Fruit fly (Drosophila melanogaster) whole organism, embryonic: ENCODE measurements around the gene Dbp21E2.

Experiments
- Atf6 ChIP-seq: fragments of 200-800 bp; sonication (Bioruptor generic); IDR thresholded peaks from 2 replicates; pipeline ENCODE4 v1.3.6; 2022; ENCODE audit warnings: missing biosample characterization, missing genetic modification characterization
- B-H1 ChIP-seq: fragments of 200-800 bp; sonication (Bioruptor generic); IDR thresholded peaks from 3 replicates; pipeline ENCODE4 v1.3.6; 2022; ENCODE audit warnings: missing biosample characterization, missing genetic modification characterization
- Bgb ChIP-seq: fragments of 200-800 bp; sonication (Bioruptor generic); IDR thresholded peaks from 2 replicates; pipeline ENCODE4 v1.3.6; 2022; ENCODE audit warnings: missing biosample characterization, missing genetic modification characterization; ENCODE audit not compliant: partially characterized antibody
- CG12942 ChIP-seq: fragments of 200-800 bp; sonication (Bioruptor generic); optimal IDR thresholded peaks from 3 replicates; lab custom pipeline; 2016; ENCODE audit warnings: missing biosample characterization, missing genetic modification characterization
- CG14710 ChIP-seq: fragments of 200-800 bp; sonication (Bioruptor generic); optimal IDR thresholded peaks from 3 replicates; lab custom pipeline; 2019; ENCODE audit warnings: missing biosample characterization, mild to moderate bottlenecking, missing genetic modification characterization, moderate library complexity
- CG15514 ChIP-seq: fragments of 200-800 bp; sonication (Bioruptor generic); optimal IDR thresholded peaks from 3 replicates; lab custom pipeline; 2017; ENCODE audit warnings: missing biosample characterization, missing genetic modification characterization, mild to moderate bottlenecking, moderate library complexity, missing genetic modification reagents
- CG16815 ChIP-seq: fragments of 200-800 bp; sonication (Bioruptor generic); optimal IDR thresholded peaks from 3 replicates; lab custom pipeline; 2017; ENCODE audit warnings: missing biosample characterization, mild to moderate bottlenecking, missing genetic modification characterization
- CG17361 ChIP-seq: fragments of 200-800 bp; sonication (Bioruptor generic); IDR thresholded peaks from 3 replicates; pipeline ENCODE4 v1.3.6; 2022; ENCODE audit warnings: missing biosample characterization, missing genetic modification characterization
- CG17802 ChIP-seq: fragments of 200-800 bp; sonication (Bioruptor generic); optimal IDR thresholded peaks from 2 replicates; lab custom pipeline; 2018; ENCODE audit warnings: missing biosample characterization, mild to moderate bottlenecking, missing genetic modification characterization, moderate library complexity
- CG18599 ChIP-seq: fragments of 200-800 bp; sonication (Bioruptor generic); optimal IDR thresholded peaks from 3 replicates; lab custom pipeline; 2017; ENCODE audit warnings: missing biosample characterization, missing genetic modification characterization, mild to moderate bottlenecking, moderate library complexity, missing genetic modification reagents
- CG31224 ChIP-seq: fragments of 200-800 bp; sonication (Bioruptor generic); IDR thresholded peaks from 2 replicates; pipeline ENCODE4 v1.3.6; 2022; ENCODE audit warnings: missing biosample characterization, missing genetic modification characterization
- CG31388 ChIP-seq: fragments of 200-800 bp; sonication (Bioruptor generic); optimal IDR thresholded peaks from 2 replicates; lab custom pipeline; 2016; ENCODE audit warnings: missing biosample characterization, missing genetic modification characterization
- CG32532 ChIP-seq: fragments of 200-800 bp; sonication (Bioruptor generic); IDR thresholded peaks from 2 replicates; pipeline ENCODE4 v1.3.6; 2022; ENCODE audit warnings: missing biosample characterization, missing genetic modification characterization
- CG34224 ChIP-seq: fragments of 200-800 bp; sonication (Bioruptor generic); IDR thresholded peaks from 3 replicates; pipeline ENCODE4 v1.3.6; 2022; ENCODE audit warnings: missing biosample characterization, missing genetic modification characterization; ENCODE audit not compliant: partially characterized antibody
- CG3847 ChIP-seq: fragments of 200-800 bp; sonication (Bioruptor generic); IDR thresholded peaks from 2 replicates; pipeline ENCODE4 v1.3.6; 2022; ENCODE audit warnings: missing biosample characterization, missing genetic modification characterization
- CG4328 ChIP-seq: fragments of 200-800 bp; sonication (Bioruptor generic); optimal IDR thresholded peaks from 3 replicates; lab custom pipeline; 2017; ENCODE audit warnings: missing biosample characterization, missing genetic modification reagents, missing genetic modification characterization
- CG4360 ChIP-seq: fragments of 200-800 bp; sonication (Bioruptor generic); IDR thresholded peaks from 2 replicates; pipeline ENCODE4 v1.3.6; 2022; ENCODE audit warnings: missing biosample characterization, missing genetic modification characterization
- CG43689 ChIP-seq: fragments of 200-800 bp; sonication (Bioruptor generic); IDR thresholded peaks from 2 replicates; pipeline ENCODE4 v1.3.6; 2022; ENCODE audit warnings: missing biosample characterization, missing genetic modification characterization
- CG7357 ChIP-seq: fragments of 200-800 bp; sonication (Bioruptor generic); IDR thresholded peaks from 3 replicates; pipeline ENCODE4 v1.3.6; 2022; ENCODE audit warnings: missing biosample characterization, missing genetic modification characterization
- CG7556 ChIP-seq: fragments of 200-800 bp; sonication (Bioruptor generic); optimal IDR thresholded peaks from 2 replicates; lab custom pipeline; 2017; ENCODE audit warnings: missing biosample characterization, mild to moderate bottlenecking, missing genetic modification characterization
- CG7987 ChIP-seq: fragments of 200-800 bp; sonication (Bioruptor generic); optimal IDR thresholded peaks from 2 replicates; lab custom pipeline; 2018; ENCODE audit warnings: missing biosample characterization, mild to moderate bottlenecking, missing genetic modification characterization, moderate library complexity
- CHES-1-like ChIP-seq: fragments of 200-800 bp; sonication (Bioruptor generic); optimal IDR thresholded peaks from 2 replicates; lab custom pipeline; 2016; ENCODE audit warnings: missing biosample characterization, missing genetic modification characterization
- Dbx ChIP-seq: fragments of 200-800 bp; sonication (Bioruptor generic); IDR thresholded peaks from 3 replicates; pipeline ENCODE4 v1.3.6; 2022; ENCODE audit warnings: missing biosample characterization, missing genetic modification characterization
- E2f1 ChIP-seq: fragments of 200-800 bp; sonication (Bioruptor generic); IDR thresholded peaks from 2 replicates; pipeline ENCODE4 v1.3.6; 2022; ENCODE audit warnings: missing biosample characterization, missing genetic modification characterization
- Ets65A ChIP-seq: fragments of 200-800 bp; sonication (Bioruptor generic); peaks from one replicate; lab custom pipeline; 2016; ENCODE audit warnings: missing biosample characterization, missing genetic modification characterization
- GATAe ChIP-seq: fragments of 200-800 bp; sonication (Bioruptor generic); conservative IDR thresholded peaks from 2 replicates; pipeline ENCODE4 v1.3.6; 2022; ENCODE audit warnings: missing biosample characterization, missing genetic modification characterization
- HmgD ChIP-seq: fragments of 200-800 bp; sonication (Bioruptor generic); optimal IDR thresholded peaks from 3 replicates; lab custom pipeline; 2016; ENCODE audit warnings: missing biosample characterization, missing genetic modification characterization
- Lhr ChIP-seq: fragments of 200-800 bp; sonication (Bioruptor generic); optimal IDR thresholded peaks from 3 replicates; lab custom pipeline; 2017; ENCODE audit warnings: mild to moderate bottlenecking, missing biosample characterization, missing genetic modification reagents, missing genetic modification characterization
- Lpt ChIP-seq: fragments of >200 bp; optimal IDR thresholded peaks from 2 replicates; lab custom pipeline; 2018; ENCODE audit warnings: missing biosample characterization, missing genetic modification characterization
- NC2α ChIP-seq: fragments of 200-800 bp; sonication (Bioruptor generic); optimal IDR thresholded peaks from 2 replicates; lab custom pipeline; 2016; ENCODE audit warnings: missing biosample characterization, missing genetic modification characterization
- Nf-YA ChIP-seq: fragments of 200-800 bp; sonication (Bioruptor generic); IDR thresholded peaks from 2 replicates; pipeline ENCODE4 v1.3.6; 2022; ENCODE audit warnings: missing biosample characterization, missing genetic modification characterization
- Nf-YB ChIP-seq: fragments of 200-800 bp; sonication (Bioruptor generic); optimal IDR thresholded peaks from 3 replicates; lab custom pipeline; 2019; ENCODE audit warnings: missing biosample characterization, mild to moderate bottlenecking, missing genetic modification characterization, moderate library complexity
- Ravus ChIP-seq: fragments of 200-800 bp; sonication (Bioruptor generic); IDR thresholded peaks from 2 replicates; pipeline ENCODE4 v1.3.6; 2022; ENCODE audit warnings: missing biosample characterization, missing genetic modification characterization
- Sry-β ChIP-seq: fragments of 200-800 bp; sonication (Bioruptor generic); optimal IDR thresholded peaks from 2 replicates; lab custom pipeline; 2018; ENCODE audit warnings: missing biosample characterization, mild to moderate bottlenecking, missing genetic modification characterization, moderate library complexity
- Usf ChIP-seq: fragments of 200-800 bp; sonication (Bioruptor generic); optimal IDR thresholded peaks from 2 replicates; lab custom pipeline; 2017; ENCODE audit warnings: missing genotype, missing biosample characterization, missing genetic modification characterization
- chm ChIP-seq: fragments of 200-800 bp; sonication (Bioruptor generic); IDR thresholded peaks from 2 replicates; pipeline ENCODE4 v1.3.6; 2022; ENCODE audit warnings: missing biosample characterization, missing genetic modification characterization
- da ChIP-seq: fragments of 200-800 bp; sonication (Bioruptor generic); optimal IDR thresholded peaks from 2 replicates; lab custom pipeline; 2016; ENCODE audit warnings: missing biosample characterization, missing genetic modification characterization
- eve ChIP-seq, 2 experiments: fragments of >200 bp; optimal IDR thresholded peaks; 2 replicates each; lab custom pipeline; 2017; ENCODE audit warnings: missing biosample characterization in 2 of 2, missing genetic modification characterization in 2 of 2
- gsb ChIP-seq: fragments of 200-800 bp; sonication (Bioruptor generic); IDR thresholded peaks from 2 replicates; pipeline ENCODE4 v1.3.6; 2022; ENCODE audit warnings: missing biosample characterization, missing genetic modification characterization
- jing ChIP-seq: fragments of 200-800 bp; sonication (Bioruptor generic); optimal IDR thresholded peaks from 2 replicates; lab custom pipeline; 2018; ENCODE audit warnings: missing biosample characterization, mild to moderate bottlenecking, missing genetic modification characterization
- nerfin-2 ChIP-seq: fragments of 200-800 bp; sonication (Bioruptor generic); IDR thresholded peaks from 2 replicates; pipeline ENCODE4 v1.3.6; 2022; ENCODE audit warnings: missing biosample characterization, missing genetic modification characterization; ENCODE audit not compliant: partially characterized antibody
- pan ChIP-seq, 4 experiments: fragments of >200 bp in 3 of 4; fragments of 200-800 bp in 1 of 4; sonication (Bioruptor generic) in 1 of 4; optimal IDR thresholded peaks in 3 of 4; IDR thresholded peaks in 1 of 4; 2 replicates each; pipeline versions ENCODE4 v1.3.6 to Lab custom; 2017 to 2022; ENCODE audit warnings: missing biosample characterization in 2 of 4, missing genetic modification characterization in 2 of 4, mixed read lengths in 1 of 4
- rib ChIP-seq: fragments of 200-800 bp; sonication (Bioruptor generic); IDR thresholded peaks from 2 replicates; pipeline ENCODE4 v1.3.6; 2022; ENCODE audit warnings: missing biosample characterization, missing genetic modification characterization
- ro ChIP-seq: fragments of 200-800 bp; sonication (Bioruptor generic); IDR thresholded peaks from 2 replicates; pipeline ENCODE4 v1.3.6; 2022; ENCODE audit warnings: missing biosample characterization, missing genetic modification characterization
- sens-2 ChIP-seq: fragments of 200-800 bp; sonication (Bioruptor generic); IDR thresholded peaks from 2 replicates; pipeline ENCODE4 v1.3.6; 2022; ENCODE audit warnings: missing biosample characterization, missing genetic modification characterization
- sqz ChIP-seq: fragments of 200-800 bp; sonication (Bioruptor generic); optimal IDR thresholded peaks from 3 replicates; lab custom pipeline; 2018; ENCODE audit warnings: missing biosample characterization, mild to moderate bottlenecking, missing genetic modification characterization
- trem ChIP-seq: fragments of 200-800 bp; optimal IDR thresholded peaks from 3 replicates; lab custom pipeline; 2019; ENCODE audit warnings: missing biosample characterization, mild to moderate bottlenecking, missing genetic modification characterization, moderate library complexity
- vnd ChIP-seq: fragments of 200-800 bp; sonication (Bioruptor generic); IDR thresholded peaks from 3 replicates; pipeline ENCODE4 v1.3.6; 2022; ENCODE audit warnings: missing biosample characterization, missing genetic modification characterization; ENCODE audit not compliant: partially characterized antibody
- wdn ChIP-seq: fragments of 200-800 bp; sonication (Bioruptor generic); IDR thresholded peaks from 2 replicates; pipeline ENCODE4 v1.3.6; 2022; ENCODE audit warnings: missing biosample characterization, missing genetic modification characterization
- zen ChIP-seq: fragments of 200-800 bp; sonication (Bioruptor generic); optimal IDR thresholded peaks from 3 replicates; lab custom pipeline; 2018; ENCODE audit warnings: missing biosample characterization, mild to moderate bottlenecking, missing genetic modification characterization, moderate library complexity

The Dbp21E2 gene

DNA sequence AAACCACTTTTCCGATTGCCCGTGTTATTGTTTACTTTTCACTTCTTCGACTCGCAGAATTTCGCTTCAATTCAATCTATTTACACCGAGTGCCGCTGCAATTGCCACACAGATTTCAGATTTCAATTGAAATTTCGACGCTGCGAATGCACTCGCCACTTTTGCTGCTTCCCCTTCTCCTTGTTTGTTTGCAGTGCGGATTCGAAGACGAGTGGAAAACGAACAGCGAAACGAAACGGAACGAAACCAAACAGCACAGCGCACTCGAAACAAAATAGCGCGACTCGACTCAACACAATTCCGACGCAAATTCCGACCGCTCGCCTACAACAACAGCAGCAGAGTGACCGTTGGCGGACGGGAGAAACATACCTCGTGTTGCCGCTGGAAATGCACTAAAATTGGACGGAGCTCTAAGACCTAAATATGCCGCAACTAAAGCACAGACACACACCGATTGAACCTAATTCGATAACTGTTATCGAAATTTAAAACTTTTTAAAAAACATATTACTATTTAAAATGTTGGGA, 39.4 kb downstream of the Dbp21E2 start, which contains the start of gene drongo (continued):
- TF ChIP-seq jing (GFP tag; lab: Kevin White, UChicago) (no peak), HmgD (GFP tag; lab: Kevin White, UChicago) (peak; percentile 67), pan (optimal IDR thresholded peaks at IDR 0.05; lab: Kevin White, UChicago) (no peak), pan (GFP tag; optimal IDR thresholded peaks at IDR 0.05 in 1 of 2, IDR thresholded peaks at IDR 0.05 in 1 of 2) (no peak), sens-2 (GFP tag; lab: Robert Waterston, UW) (no peak), trem (peak; percentile 64), CG3847 (GFP tag; lab: Robert Waterston, UW) (peak; percentile 33; the same call in 1 of the 2 replicates), da (peak; percentile 13), Lpt (no peak), CG15514 (peak; percentile 75), eve (GFP tag; optimal IDR thresholded peaks at IDR 0.05; lab: Kevin White, UChicago) (no peak), CG34224 (peak; percentile 31; the same call in 2 of the 3 replicates), CG31224 (no peak), CG12942 (no peak), chm (GFP tag; lab: Robert Waterston, UW) (peak; percentile 87), vnd (no peak), CG7556 (peak; percentile 4), rib (GFP tag; lab: Robert Waterston, UW) (peak; percentile 85), Bgb (GFP tag; lab: Robert Waterston, UW) (no peak; the same call in 1 of the 2 replicates), sqz (peak; percentile 39), Ravus (no peak), wdn (GFP tag; lab: Robert Waterston, UW) (no peak), Dbx (GFP tag; lab: Robert Waterston, UW) (peak; percentile 48; the same call in 2 of the 3 replicates), E2f1 (no peak), Sry-β (GFP tag; lab: Kevin White, UChicago) (peak; percentile 7), CG7987 (GFP tag; lab: Kevin White, UChicago) (peak; percentile 36), NC2α (no peak), CG18599 (GFP tag; lab: Kevin White, UChicago) (peak; percentile 24), Lhr (GFP tag; lab: Kevin White, UChicago) (peak; percentile 87), CG7357 (0 out of 3 replicates have a peak, but pooled peaks have one; percentile 20), ro (GFP tag; lab: Robert Waterston, UW) (no peak), CG4360 (peak; percentile 99), GATAe (GFP tag; lab: Robert Waterston, UW) (no peak), Usf (GFP tag; lab: Kevin White, UChicago) (no peak), CG16815 (GFP tag; lab: Kevin White, UChicago) (no peak), CG17802 (peak; percentile 6), nerfin-2 (GFP tag; lab: Robert Waterston, UW) (no peak), Ets65A (GFP tag; lab: Kevin White, UChicago) (no peak), CG17361 (GFP tag; lab: Robert Waterston, UW) (no peak), Nf-YB (peak; percentile 1), zen (no peak), CG31388 (no peak), CG14710 (tag; lab: Kevin White, UChicago) (peak; percentile 51), Atf6 (GFP tag; lab: Robert Waterston, UW) (peak; percentile 34; the same call in 1 of the 2 replicates), CG4328 (peak; percentile 20), Nf-YA (GFP tag; lab: Robert Waterston, UW) (no peak), CG43689 (0 out of 2 replicates have a peak, but pooled peaks have one; percentile 10), CG32532 (GFP tag; lab: Robert Waterston, UW) (no peak), gsb (GFP tag; lab: Robert Waterston, UW) (no peak), CHES-1-like (GFP tag; lab: Kevin White, UChicago) (peak; percentile 67), B-H1 (GFP tag; lab: Robert Waterston, UW) (no peak)
